Fruit fly (Drosophila melanogaster) whole organism, prepupa: ENCODE measurements around the gene Mipp1.

ENCODE experiments used
- CG10669 ChIP-seq: fragments of 200-800 bp; sonication (Bioruptor generic); optimal IDR thresholded peaks from 3 replicates; lab custom pipeline; 2018; ENCODE audit warnings: missing biosample characterization, mild to moderate bottlenecking, missing genetic modification characterization, moderate library complexity
- CG16779 ChIP-seq: fragments of 200-800 bp; sonication (Bioruptor generic); optimal IDR thresholded peaks from 3 replicates; lab custom pipeline; 2017; ENCODE audit warnings: missing biosample characterization, mild to moderate bottlenecking, missing genetic modification characterization
- CG6854 ChIP-seq: fragments of 200-800 bp; sonication (Bioruptor generic); optimal IDR thresholded peaks from 2 replicates; lab custom pipeline; 2017; ENCODE audit warnings: missing biosample characterization, mild to moderate bottlenecking, missing genetic modification characterization
- Ets96B ChIP-seq: fragments of 200-800 bp; optimal IDR thresholded peaks from 2 replicates; lab custom pipeline; 2019; ENCODE audit warnings: missing biosample characterization, mild to moderate bottlenecking, missing genetic modification characterization, moderate library complexity
- Lpt ChIP-seq: fragments of 200-800 bp; sonication (Bioruptor generic); optimal IDR thresholded peaks from 3 replicates; lab custom pipeline; 2016; ENCODE audit warnings: missing biosample characterization, missing genetic modification characterization
- Smox ChIP-seq: fragments of 200-800 bp; sonication (Bioruptor generic); optimal IDR thresholded peaks from 3 replicates; lab custom pipeline; 2016; ENCODE audit warnings: missing biosample characterization, missing genetic modification characterization
- Sox14 ChIP-seq: fragments of 200-800 bp; sonication (Bioruptor generic); optimal IDR thresholded peaks from 3 replicates; lab custom pipeline; 2016; ENCODE audit warnings: missing biosample characterization, missing genetic modification characterization
- achi ChIP-seq: fragments of 200-800 bp; sonication (Bioruptor generic); optimal IDR thresholded peaks from 3 replicates; lab custom pipeline; 2016; ENCODE audit warnings: missing biosample characterization, missing genetic modification characterization
- cyc ChIP-seq: fragments of 200-800 bp; sonication (Bioruptor generic); optimal IDR thresholded peaks from 3 replicates; lab custom pipeline; 2016; ENCODE audit warnings: missing biosample characterization, missing genetic modification characterization
- fd59A ChIP-seq: fragments of 200-800 bp; sonication (Bioruptor generic); optimal IDR thresholded peaks from 2 replicates; lab custom pipeline; 2017; ENCODE audit warnings: missing biosample characterization, mild to moderate bottlenecking, missing genetic modification characterization, missing genetic modification reagents
- fd85E ChIP-seq: fragments of 200-800 bp; sonication (Bioruptor generic); optimal IDR thresholded peaks from 3 replicates; lab custom pipeline; 2016; ENCODE audit warnings: missing biosample characterization, missing genetic modification characterization

- peak; percentile 71 for TF ChIP-seq Ets96B (tag; lab: Kevin White, UChicago)
- TF ChIP-seq Sox14, result peak; percentile 85
- TF ChIP-seq CG10669 (GFP tag; lab: Kevin White, UChicago), result peak; percentile 69
- no peak for TF ChIP-seq CG6854 (GFP tag; lab: Kevin White, UChicago)
- TF ChIP-seq achi (GFP tag; lab: Kevin White, UChicago), result peak; percentile 76
- peak; percentile 81 for TF ChIP-seq cyc (GFP tag; lab: Kevin White, UChicago)
- peak; percentile 42 for TF ChIP-seq fd59A (GFP tag; lab: Kevin White, UChicago)
- peak; percentile 31 for TF ChIP-seq Lpt (GFP tag; lab: Kevin White, UChicago)
- TF ChIP-seq Smox, result peak; percentile 85
- peak; percentile 10 for TF ChIP-seq fd85E (GFP tag; lab: Kevin White, UChicago)
- TF ChIP-seq CG16779 (tag; lab: Kevin White, UChicago), result no peak
Observed at dm6 chr3L:16612152-16612551, 39.0 kb upstream of the Mipp1 start, which contains the start of gene CG4101.
